Fruit fly (Drosophila melanogaster): ENCODE measurements around the gene CG14073.

- peak; percentile 7 for TF ChIP-seq Dll (optimal IDR thresholded peaks at IDR 0.05)
- no peak for TF ChIP-seq usp (GFP tag; optimal IDR thresholded peaks at IDR 0.05)
- TF ChIP-seq CG8478 (optimal IDR thresholded peaks at IDR 0.05), result no peak
These were observed 59.9 kb downstream of the CG14073 start for dm6 chr3L:18760421-18761045.

Measured in whole organism.